Worm (Caenorhabditis elegans) whole organism, L1 larva: Measurements from ENCODE around the gene clec-60.
A peak's percentile ranks its signal among the peaks of the same experiment; 100 is the strongest.

Experiments
- C04F5.9 ChIP-seq: sonication (generic microtip); optimal IDR thresholded peaks from 2 replicates; lab custom pipeline; 2016; ENCODE audit warnings: missing genetic modification characterization, missing compliant biosample characterization
- Y116A8C.19 ChIP-seq: sonication (generic microtip); optimal IDR thresholded peaks from 2 replicates; lab custom pipeline; 2016; ENCODE audit warnings: missing compliant biosample characterization, missing genetic modification characterization, borderline replicate concordance
- aha-1 ChIP-seq: fragments of 150-350 bp; optimal IDR thresholded peaks from 2 replicates; lab custom pipeline; 2014; ENCODE audit warnings: missing biosample characterization, missing genetic modification characterization
- alr-1 ChIP-seq: fragments of 200-800 bp; sonication (Bioruptor generic); optimal IDR thresholded peaks from 2 replicates; lab custom pipeline; 2018; ENCODE audit warnings: borderline replicate concordance, mild to moderate bottlenecking, missing genetic modification characterization, missing compliant biosample characterization
- aly-2 ChIP-seq: fragments of 150-350 bp; optimal IDR thresholded peaks from 2 replicates; lab custom pipeline; 2014; ENCODE audit warnings: missing biosample characterization, missing genetic modification characterization
- ama-1 ChIP-seq: fragments of 150-350 bp; optimal IDR thresholded peaks from 2 replicates; lab custom pipeline; 2014
- ceh-8 ChIP-seq: fragments of 200-800 bp; sonication (Bioruptor generic); optimal IDR thresholded peaks from 2 replicates; lab custom pipeline; 2018; ENCODE audit warnings: mild to moderate bottlenecking, missing genetic modification characterization, moderate library complexity, missing compliant biosample characterization
- ceh-82 ChIP-seq, 3 experiments: fragments of 150-350 bp in 1 of 3; sonication (generic microtip) in 2 of 3; optimal IDR thresholded peaks; 2 replicates each; lab custom pipeline; 2014 to 2017; ENCODE audit warnings: missing biosample characterization in 3 of 3, missing genetic modification characterization in 3 of 3
- ceh-88 ChIP-seq: fragments of 200-800 bp; sonication (Bioruptor generic); IDR thresholded peaks from 2 replicates; pipeline ENCODE4 v1.3.6; 2022; ENCODE audit warnings: missing genetic modification characterization, missing compliant biosample characterization
- ces-1 ChIP-seq: fragments of 150-350 bp; optimal IDR thresholded peaks from 2 replicates; lab custom pipeline; 2014; ENCODE audit warnings: missing biosample characterization, missing genetic modification reagents, missing genetic modification characterization
- dpl-1 ChIP-seq, 3 experiments: fragments of 150-350 bp in 2 of 3; sonication (generic microtip) in 1 of 3; optimal IDR thresholded peaks; 2 replicates each; lab custom pipeline; 2014 to 2017; ENCODE audit warnings: missing biosample characterization in 3 of 3, missing genetic modification characterization in 3 of 3, missing genetic modification reagents in 3 of 3
- dsc-1 ChIP-seq: sonication (generic microtip); optimal IDR thresholded peaks from 2 replicates; lab custom pipeline; 2016; ENCODE audit warnings: mild to moderate bottlenecking, missing genetic modification characterization, missing compliant biosample characterization
- efl-3 ChIP-seq: fragments of 200-800 bp; sonication (Bioruptor generic); optimal IDR thresholded peaks from 2 replicates; lab custom pipeline; 2018; ENCODE audit warnings: mild to moderate bottlenecking, missing genetic modification characterization, missing compliant biosample characterization
- egl-27 ChIP-seq, 2 experiments: fragments of 150-350 bp in 1 of 2; sonication (generic microtip); optimal IDR thresholded peaks; 3 replicates each; lab custom pipeline; 2017 to 2018; ENCODE audit warnings: missing biosample characterization in 2 of 2, missing genetic modification characterization in 2 of 2, missing genetic modification reagents in 2 of 2
- elt-2 ChIP-seq: sonication (generic microtip); optimal IDR thresholded peaks from 2 replicates; lab custom pipeline; 2016; ENCODE audit warnings: missing genetic modification characterization, mild to moderate bottlenecking, inconsistent platforms, missing compliant biosample characterization, missing genetic modification reagents
- elt-3 ChIP-seq, 6 experiments: fragments of 150-350 bp in 1 of 6; sonication (generic microtip); optimal IDR thresholded peaks; 2 replicates each; lab custom pipeline; 2017 to 2018; ENCODE audit warnings: missing biosample characterization in 6 of 6, missing genetic modification characterization in 6 of 6, inconsistent platforms in 1 of 6
- fkh-8 ChIP-seq: sonication (generic microtip); optimal IDR thresholded peaks from 2 replicates; lab custom pipeline; 2016; ENCODE audit warnings: mild to moderate bottlenecking, missing genetic modification characterization, missing compliant biosample characterization
- fos-1 ChIP-seq: fragments of 150-350 bp; optimal IDR thresholded peaks from 2 replicates; lab custom pipeline; 2014; ENCODE audit warnings: missing biosample characterization, missing genetic modification characterization
- hlh-4 ChIP-seq: sonication (generic microtip); optimal IDR thresholded peaks from 2 replicates; lab custom pipeline; 2016; ENCODE audit warnings: mild to moderate bottlenecking, missing genetic modification characterization, missing compliant biosample characterization
- irx-1 ChIP-seq: sonication (generic microtip); optimal IDR thresholded peaks from 2 replicates; lab custom pipeline; 2016; ENCODE audit warnings: missing genetic modification characterization, missing compliant biosample characterization
- jun-1 ChIP-seq: fragments of 150-350 bp; optimal IDR thresholded peaks from 2 replicates; lab custom pipeline; 2014; ENCODE audit warnings: missing biosample characterization, missing genetic modification reagents, missing genetic modification characterization
- lin-14 ChIP-seq: fragments of 200-800 bp; sonication (Bioruptor generic); optimal IDR thresholded peaks from 2 replicates; lab custom pipeline; 2018; ENCODE audit warnings: mild to moderate bottlenecking, missing genetic modification characterization, moderate library complexity, missing compliant biosample characterization
- lin-35 ChIP-seq, 2 experiments: fragments of 150-350 bp; optimal IDR thresholded peaks; 2 replicates each; lab custom pipeline; 2014; ENCODE audit warnings: missing biosample characterization in 2 of 2, missing genetic modification characterization in 2 of 2, missing genetic modification reagents in 2 of 2
- lir-3 ChIP-seq: sonication (generic microtip); optimal IDR thresholded peaks from 2 replicates; lab custom pipeline; 2016; ENCODE audit warnings: mild to moderate bottlenecking, missing genetic modification characterization, moderate library complexity, missing compliant biosample characterization; ENCODE audit not compliant: poor library complexity
- lsy-2 ChIP-seq, 2 experiments: fragments of 150-350 bp; optimal IDR thresholded peaks; 2 replicates each; lab custom pipeline; 2014; ENCODE audit warnings: missing biosample characterization in 2 of 2, missing genetic modification characterization in 2 of 2
- mdl-1 ChIP-seq, 2 experiments: fragments of 150-350 bp; optimal IDR thresholded peaks; 2 replicates each; lab custom pipeline; 2014 to 2017; ENCODE audit warnings: missing biosample characterization in 2 of 2, missing genetic modification characterization in 2 of 2, inconsistent platforms in 1 of 2
- mef-2 ChIP-seq: fragments of 150-350 bp; optimal IDR thresholded peaks from 2 replicates; lab custom pipeline; 2014; ENCODE audit warnings: missing biosample characterization, missing genetic modification characterization
- mep-1 ChIP-seq: fragments of 150-350 bp; optimal IDR thresholded peaks from 2 replicates; lab custom pipeline; 2014; ENCODE audit warnings: missing biosample characterization, missing genetic modification characterization
- nhr-12 ChIP-seq: sonication (generic microtip); optimal IDR thresholded peaks from 2 replicates; lab custom pipeline; 2017; ENCODE audit warnings: missing biosample characterization, missing genetic modification characterization
- nhr-19 ChIP-seq: fragments of 200-800 bp; sonication (Bioruptor generic); conservative IDR thresholded peaks from 2 replicates; pipeline ENCODE4 v1.3.6; 2022; ENCODE audit warnings: missing genetic modification characterization, missing compliant biosample characterization
- nhr-20 ChIP-seq: sonication (generic microtip); optimal IDR thresholded peaks from 2 replicates; lab custom pipeline; 2016; ENCODE audit warnings: mild to moderate bottlenecking, missing genetic modification characterization, missing compliant biosample characterization
- nhr-28 ChIP-seq: fragments of 150-350 bp; optimal IDR thresholded peaks from 2 replicates; lab custom pipeline; 2014; ENCODE audit warnings: missing biosample characterization, missing genetic modification characterization
- nhr-71 ChIP-seq: sonication (generic microtip); optimal IDR thresholded peaks from 2 replicates; lab custom pipeline; 2016; ENCODE audit warnings: mild to moderate bottlenecking, missing genetic modification characterization, moderate library complexity, missing compliant biosample characterization
- nhr-77 ChIP-seq: fragments of 150-350 bp; optimal IDR thresholded peaks from 2 replicates; lab custom pipeline; 2014; ENCODE audit warnings: missing biosample characterization, missing genetic modification characterization
- nhr-90 ChIP-seq: sonication (generic microtip); optimal IDR thresholded peaks from 2 replicates; lab custom pipeline; 2016; ENCODE audit warnings: mild to moderate bottlenecking, missing genetic modification characterization, missing compliant biosample characterization; ENCODE audit not compliant: poor library complexity
- pag-3 ChIP-seq: sonication (generic microtip); optimal IDR thresholded peaks from 2 replicates; lab custom pipeline; 2017; ENCODE audit warnings: missing genetic modification characterization, mild to moderate bottlenecking, missing compliant biosample characterization, antibody characterized with exemption, borderline replicate concordance; ENCODE audit not compliant: insufficient read depth
- pax-3 ChIP-seq: fragments of 200-800 bp; sonication (Bioruptor generic); optimal IDR thresholded peaks from 2 replicates; lab custom pipeline; 2018; ENCODE audit warnings: mild to moderate bottlenecking, missing genetic modification characterization, moderate library complexity, missing compliant biosample characterization
- pqm-1 ChIP-seq: sonication (generic microtip); optimal IDR thresholded peaks from 3 replicates; lab custom pipeline; 2017; ENCODE audit warnings: missing biosample characterization, missing genetic modification characterization
- snpc-4 ChIP-seq: fragments of 150-350 bp; optimal IDR thresholded peaks from 2 replicates; lab custom pipeline; 2014; ENCODE audit warnings: missing biosample characterization, missing genetic modification characterization
- snu-23 ChIP-seq: sonication (generic microtip); optimal IDR thresholded peaks from 2 replicates; lab custom pipeline; 2016; ENCODE audit warnings: missing genetic modification characterization, missing compliant biosample characterization
- sox-4 ChIP-seq: sonication (generic microtip); optimal IDR thresholded peaks from 2 replicates; lab custom pipeline; 2016; ENCODE audit warnings: missing genetic modification characterization, missing compliant biosample characterization
- sptf-1 ChIP-seq: fragments of 150-350 bp; optimal IDR thresholded peaks from 2 replicates; lab custom pipeline; 2014; ENCODE audit warnings: missing biosample characterization, missing genetic modification characterization
- sup-37 ChIP-seq: fragments of 200-800 bp; sonication (Bioruptor generic); optimal IDR thresholded peaks from 2 replicates; lab custom pipeline; 2018; ENCODE audit warnings: mild to moderate bottlenecking, missing genetic modification characterization, missing compliant biosample characterization
- unc-130 ChIP-seq: fragments of 150-350 bp; optimal IDR thresholded peaks from 2 replicates; lab custom pipeline; 2017; ENCODE audit warnings: missing biosample characterization, missing genetic modification characterization, inconsistent platforms
- unc-30 ChIP-seq: sonication (generic microtip); optimal IDR thresholded peaks from 2 replicates; lab custom pipeline; 2017; ENCODE audit warnings: missing biosample characterization, missing genetic modification characterization
- unc-98 ChIP-seq: fragments of 200-800 bp; sonication (Bioruptor generic); IDR thresholded peaks from 2 replicates; pipeline ENCODE4 v1.3.6; 2022; ENCODE audit warnings: missing genetic modification characterization, missing compliant biosample characterization
- vab-15 ChIP-seq: sonication (generic microtip); optimal IDR thresholded peaks from 2 replicates; lab custom pipeline; 2017; ENCODE audit warnings: missing genotype, mild to moderate bottlenecking, missing genetic modification characterization, missing compliant biosample characterization
- xbp-1 ChIP-seq: sonication (generic microtip); optimal IDR thresholded peaks from 2 replicates; lab custom pipeline; 2016; ENCODE audit warnings: missing genetic modification characterization, missing compliant biosample characterization
- zip-4 ChIP-seq: fragments of 200-800 bp; sonication (Bioruptor generic); optimal IDR thresholded peaks from 2 replicates; lab custom pipeline; 2018; ENCODE audit warnings: mild to moderate bottlenecking, missing genetic modification characterization, moderate library complexity, missing compliant biosample characterization
- ztf-4 ChIP-seq: fragments of 150-350 bp; optimal IDR thresholded peaks from 2 replicates; lab custom pipeline; 2014; ENCODE audit warnings: missing biosample characterization, missing genetic modification characterization

Gene clec-60

ce11 chrII:10502491-10503063 lies 20.9 kb upstream of the clec-60 start, which contains the start of gene myrf-1 (continued):
- no peak for TF ChIP-seq sup-37 (GFP tag; lab: Kevin White, UChicago)
- peak; percentile 21 for TF ChIP-seq aha-1 (tag; lab: Kevin White, UChicago)

ce11 chrII:10501578-10501977 lies 19.9 kb upstream of the clec-60 start:
- peak in 2 of 6 experiments; percentile 26 to 57 for TF ChIP-seq elt-3 (tag; optimal IDR thresholded peaks at IDR 0.05; lab: Kevin White, UChicago)
- no peak for TF ChIP-seq nhr-28 (tag; lab: Kevin White, UChicago)
- peak; percentile 11 for TF ChIP-seq nhr-77
- no peak for TF ChIP-seq ceh-88
- TF ChIP-seq ztf-4: no peak
- no peak for TF ChIP-seq zip-4 (GFP tag; lab: Kevin White, UChicago)
- TF ChIP-seq sptf-1 (tag; lab: Kevin White, UChicago): no peak
- TF ChIP-seq nhr-20 (tag; lab: Kevin White, UChicago): peak; percentile 61
- TF ChIP-seq ceh-82 (tag; optimal IDR thresholded peaks at IDR 0.05; lab: Kevin White, UChicago): peak in 1 of 3 experiments; percentile 40
- no peak for TF ChIP-seq vab-15 (tag; lab: Kevin White, UChicago)
- TF ChIP-seq Y116A8C.19 (tag; lab: Kevin White, UChicago): no peak
- TF ChIP-seq snu-23 (GFP tag; lab: Kevin White, UChicago): peak; percentile 59
- TF ChIP-seq dpl-1 (GFP tag; optimal IDR thresholded peaks at IDR 0.05; lab: Kevin White, UChicago): no peak
- TF ChIP-seq pax-3: no peak
- no peak for TF ChIP-seq ces-1 (GFP tag; lab: Kevin White, UChicago)
- TF ChIP-seq unc-30 (tag; lab: Kevin White, UChicago): no peak
- TF ChIP-seq fkh-8: no peak
- no peak for TF ChIP-seq elt-2 (tag; lab: Kevin White, UChicago)
- TF ChIP-seq aly-2: no peak
- TF ChIP-seq unc-130: no peak
- no peak for TF ChIP-seq ama-1 (lab: Kevin White, UChicago)
- peak; percentile 1 for TF ChIP-seq nhr-90 (tag; lab: Kevin White, UChicago)
- TF ChIP-seq jun-1 (tag; lab: Kevin White, UChicago): no peak
- no peak for TF ChIP-seq nhr-19
- peak; percentile 92 for TF ChIP-seq lin-14 (GFP tag; lab: Kevin White, UChicago)
- TF ChIP-seq hlh-4 (tag; lab: Kevin White, UChicago): no peak
- TF ChIP-seq ceh-8 (GFP tag; lab: Kevin White, UChicago): no peak
- TF ChIP-seq nhr-71 (tag; lab: Kevin White, UChicago): peak; percentile 58
- no peak for TF ChIP-seq alr-1 (tag; lab: Kevin White, UChicago)
- peak; percentile 20 to 31 for TF ChIP-seq lin-35 (GFP tag; optimal IDR thresholded peaks at IDR 0.05; lab: Kevin White, UChicago)
- TF ChIP-seq mep-1 (tag; lab: Kevin White, UChicago): peak; percentile 62
- TF ChIP-seq irx-1 (tag; lab: Kevin White, UChicago): peak; percentile 33
- TF ChIP-seq efl-3 (GFP tag; lab: Kevin White, UChicago): no peak
- TF ChIP-seq lsy-2 (tag; optimal IDR thresholded peaks at IDR 0.05; lab: Kevin White, UChicago): peak; percentile 18 to 41
- TF ChIP-seq xbp-1: peak; percentile 4
- no peak for TF ChIP-seq lir-3 (tag; lab: Kevin White, UChicago)
- TF ChIP-seq snpc-4 (tag; lab: Kevin White, UChicago): no peak
- no peak for TF ChIP-seq mef-2 (tag; lab: Kevin White, UChicago)
- no peak for TF ChIP-seq unc-98 (GFP tag; lab: Robert Waterston, UW)
- TF ChIP-seq fos-1 (tag; lab: Kevin White, UChicago): no peak
- TF ChIP-seq egl-27 (tag; optimal IDR thresholded peaks at IDR 0.05; lab: Kevin White, UChicago): no peak
- TF ChIP-seq mdl-1 (tag; optimal IDR thresholded peaks at IDR 0.05; lab: Kevin White, UChicago): peak in 1 of 2 experiments; percentile 65
- no peak for TF ChIP-seq sox-4 (tag; lab: Kevin White, UChicago)
- TF ChIP-seq pag-3: no peak
- TF ChIP-seq dsc-1 (tag; lab: Kevin White, UChicago): no peak
- no peak for TF ChIP-seq nhr-12 (tag; lab: Kevin White, UChicago)
- no peak for TF ChIP-seq pqm-1 (tag; lab: Kevin White, UChicago)
- no peak for TF ChIP-seq C04F5.9 (tag; lab: Kevin White, UChicago)
